Fruit fly (Drosophila melanogaster) Kc167 (cell line): ENCODE data around the gene CG14563.

Experiments used
- Myc ChIP-seq: fragments of >200 bp; optimal IDR thresholded peaks from 2 replicates; lab custom pipeline; 2017; ENCODE audit warnings: missing external identifiers
- Sin3A ChIP-seq: fragments of >200 bp; optimal IDR thresholded peaks from 2 replicates; lab custom pipeline; 2018; ENCODE audit warnings: missing external identifiers
- h ChIP-seq: fragments of >200 bp; optimal IDR thresholded peaks from 3 replicates; lab custom pipeline; 2018; ENCODE audit warnings: missing external identifiers
- insv ChIP-seq: fragments of >200 bp; optimal IDR thresholded peaks from 3 replicates; lab custom pipeline; 2018; ENCODE audit warnings: missing external identifiers
- psq ChIP-seq: fragments of >200 bp; optimal IDR thresholded peaks from 2 replicates; lab custom pipeline; 2017; ENCODE audit warnings: missing external identifiers
- ttk ChIP-seq: sonication (Bioruptor generic); optimal IDR thresholded peaks from 2 replicates; lab custom pipeline; 2017; ENCODE audit warnings: missing external identifiers

Gene CG14563

dm6 chr3L:21827130-21827529 lies 15.1 kb downstream of the CG14563 start:
- no peak for TF ChIP-seq psq
- no peak for TF ChIP-seq insv (lab: Kevin White, UChicago)
- no peak for TF ChIP-seq h (lab: Kevin White, UChicago)
- TF ChIP-seq ttk (lab: Kevin White, UChicago) = no peak
- TF ChIP-seq Sin3A (lab: Kevin White, UChicago) = no peak
- TF ChIP-seq Myc (lab: Kevin White, UChicago) = no peak

dm6 chr3L:21824725-21825353 lies 17.3 kb downstream of the CG14563 start, which contains the start of gene eIF2A:
Gene eIF2A (plus strand): TSS chr3L:21824740.
- TF ChIP-seq psq = no peak
- no peak for TF ChIP-seq h (lab: Kevin White, UChicago)
- TF ChIP-seq Myc (lab: Kevin White, UChicago) = no peak
- TF ChIP-seq insv (lab: Kevin White, UChicago) = no peak
- no peak for TF ChIP-seq Sin3A (lab: Kevin White, UChicago)
- TF ChIP-seq ttk (lab: Kevin White, UChicago) = no peak

dm6 chr3L:21823236-21823635 lies 18.9 kb downstream of the CG14563 start, which contains the start of gene CG7407:
Gene CG7407 (plus strand): TSS chr3L:21823461.
- TF ChIP-seq Myc (lab: Kevin White, UChicago) (no peak), Sin3A (lab: Kevin White, UChicago) (no peak), h (lab: Kevin White, UChicago) (no peak), psq (no peak), insv (lab: Kevin White, UChicago) (no peak), ttk (lab: Kevin White, UChicago) (no peak)

- TF ChIP-seq Myc (lab: Kevin White, UChicago) = no peak
- TF ChIP-seq h (lab: Kevin White, UChicago) = no peak
- TF ChIP-seq ttk (lab: Kevin White, UChicago) = no peak
- no peak for TF ChIP-seq insv (lab: Kevin White, UChicago)
- no peak for TF ChIP-seq psq
- TF ChIP-seq Sin3A (lab: Kevin White, UChicago) = no peak
Measured at dm6 chr3L:21821780-21822179, 20.4 kb downstream of the CG14563 start, which contains the start of gene CycH. Gene CycH (plus strand): TSS chr3L:21821997.

DNA sequence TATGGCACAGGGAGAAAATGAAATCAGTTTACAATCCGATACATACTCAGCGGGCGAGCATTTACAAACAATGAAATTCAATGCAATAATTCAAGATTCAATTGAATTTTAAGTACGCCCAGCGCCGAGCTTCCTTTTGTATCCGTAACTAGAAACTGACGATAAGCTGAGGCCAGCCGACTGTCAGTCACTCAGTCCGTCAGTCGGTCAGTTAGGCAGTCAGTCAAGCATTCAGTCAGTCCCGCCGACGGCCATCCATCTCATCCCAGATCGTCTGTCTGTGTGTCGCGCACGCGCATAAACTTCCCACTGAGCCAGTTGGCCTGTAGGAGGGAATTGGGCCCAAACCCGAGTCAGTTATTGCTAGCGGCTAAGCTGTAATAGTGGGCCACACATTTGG lies 22.7 kb downstream of the CG14563 start:
- TF ChIP-seq h (lab: Kevin White, UChicago) (no peak), psq (no peak), ttk (lab: Kevin White, UChicago) (no peak)

DNA sequence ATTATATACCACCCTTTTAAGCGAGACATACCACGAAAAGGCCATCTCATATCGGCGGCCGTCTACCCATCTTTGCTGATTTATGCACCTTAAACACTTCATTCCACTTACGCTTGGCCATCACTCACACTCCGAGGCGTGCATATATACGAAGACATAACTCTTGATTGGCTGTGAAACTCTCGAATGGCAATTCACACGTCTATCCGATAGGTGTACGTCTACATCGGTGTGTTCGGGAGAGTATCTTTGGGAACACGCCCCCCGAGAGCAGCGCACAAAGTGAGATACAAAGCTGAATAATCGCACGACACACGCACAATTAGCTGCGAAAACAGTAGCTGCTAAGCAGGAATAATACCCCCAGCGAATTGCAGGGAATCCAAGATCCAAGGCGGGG lies 23.5 kb downstream of the CG14563 start:
- TF ChIP-seq Sin3A (lab: Kevin White, UChicago) (no peak), insv (lab: Kevin White, UChicago) (no peak), Myc (lab: Kevin White, UChicago) (no peak), psq (no peak), ttk (lab: Kevin White, UChicago) (no peak), h (lab: Kevin White, UChicago) (no peak)

- TF ChIP-seq insv (lab: Kevin White, UChicago) = no peak
- no peak for TF ChIP-seq h (lab: Kevin White, UChicago)
- no peak for TF ChIP-seq Myc (lab: Kevin White, UChicago)
- TF ChIP-seq Sin3A (lab: Kevin White, UChicago) = no peak
- no peak for TF ChIP-seq psq
- no peak for TF ChIP-seq ttk (lab: Kevin White, UChicago)
Measured at dm6 chr3L:21813598-21813997, 28.6 kb downstream of the CG14563 start, which contains the start of gene CG43895. Gene CG43895 (minus strand): TSS chr3L:21813698.

DNA sequence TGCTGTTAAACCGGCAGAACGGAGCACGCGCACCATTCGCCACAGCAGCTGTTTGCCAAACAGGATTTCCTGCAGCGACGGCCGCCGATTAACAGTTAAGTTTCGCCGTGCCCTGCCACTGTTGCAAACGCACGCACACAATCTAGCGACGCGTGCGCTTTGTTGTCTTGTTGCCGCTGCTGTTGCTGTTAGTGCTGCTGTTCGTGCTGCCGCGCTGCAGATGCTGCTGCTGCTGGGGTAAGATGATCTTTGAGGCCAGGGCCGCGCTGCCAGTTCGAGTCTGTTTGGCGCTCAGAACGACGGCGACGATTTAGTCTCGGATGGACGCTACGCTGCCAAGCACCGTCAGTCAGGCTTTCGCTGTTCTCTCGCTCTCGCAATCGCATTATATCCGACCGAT lies 33.6 kb downstream of the CG14563 start, which contains the start of gene eg:
TSS of gene eg (plus strand) at position 136 of the 400 bp plus-strand sequence.
- TF ChIP-seq Myc (lab: Kevin White, UChicago) = no peak
- TF ChIP-seq insv (lab: Kevin White, UChicago) = no peak
- TF ChIP-seq h (lab: Kevin White, UChicago) = no peak
- TF ChIP-seq ttk (lab: Kevin White, UChicago) = no peak
- TF ChIP-seq psq = no peak
- no peak for TF ChIP-seq Sin3A (lab: Kevin White, UChicago)

- TF ChIP-seq ttk (lab: Kevin White, UChicago) (no peak), Myc (lab: Kevin White, UChicago) (no peak), insv (lab: Kevin White, UChicago) (no peak), Sin3A (lab: Kevin White, UChicago) (no peak), h (lab: Kevin White, UChicago) (no peak), psq (no peak)
Measured at dm6 chr3L:21808003-21808530, 34.1 kb downstream of the CG14563 start.

DNA sequence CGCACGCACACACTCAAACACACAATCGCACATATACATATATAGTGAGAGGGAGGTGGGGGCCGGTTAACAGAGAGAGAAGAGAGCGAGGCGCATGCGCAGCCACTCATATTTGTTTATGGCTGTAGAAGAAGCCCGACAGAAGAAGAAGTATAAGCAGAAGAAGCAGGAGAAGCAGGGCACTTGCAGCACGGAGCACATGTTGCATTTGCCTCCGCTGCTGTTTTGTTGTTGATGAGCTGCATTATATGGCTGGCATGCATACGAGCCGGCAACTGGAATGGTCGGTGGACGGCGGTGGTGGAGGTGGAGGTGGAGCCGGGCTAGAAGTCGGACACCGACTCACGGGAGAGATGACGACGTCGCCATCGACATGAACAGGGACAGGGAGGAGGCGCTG lies 41.8 kb downstream of the CG14563 start:
- TF ChIP-seq Myc (lab: Kevin White, UChicago) (no peak), psq (no peak), Sin3A (lab: Kevin White, UChicago) (no peak), insv (lab: Kevin White, UChicago) (no peak)
